Worm (Caenorhabditis elegans): ENCODE results near the gene srh-111.

DNA sequence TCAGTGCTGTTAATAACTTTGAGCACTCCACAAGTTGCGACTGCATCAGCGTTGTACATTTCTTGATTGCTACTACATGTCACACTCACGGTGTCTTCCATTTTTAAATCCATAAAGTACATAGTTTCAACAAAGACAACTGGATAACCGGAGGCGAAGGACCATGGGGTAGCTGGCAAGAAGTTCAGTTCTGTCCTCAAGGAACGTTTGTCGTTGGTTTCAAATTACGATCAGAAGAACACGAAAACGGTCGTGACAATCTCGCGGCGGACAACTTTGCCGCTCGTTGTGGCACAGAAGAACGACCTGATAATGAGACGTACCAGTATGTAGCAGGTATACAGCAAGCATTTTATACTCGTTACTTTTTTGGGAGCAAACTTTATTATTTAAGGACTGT is 47.7 kb upstream of the srh-111 start, which contains the start of gene C18D4.3:
- TF ChIP-seq skn-1 (tag; optimal IDR thresholded peaks at IDR 0.05) (no peak), sptf-1 (tag; optimal IDR thresholded peaks at IDR 0.05) (no peak), nhr-11 (tag; optimal IDR thresholded peaks at IDR 0.05) (no peak), elt-3 (tag; optimal IDR thresholded peaks at IDR 0.05) (no peak), jun-1 (tag; optimal IDR thresholded peaks at IDR 0.05) (no peak), sox-4 (tag; optimal IDR thresholded peaks at IDR 0.05) (no peak), fkh-4 (tag; optimal IDR thresholded peaks at IDR 0.05; ENCODE audit: borderline replicate concordance) (no peak), nhr-90 (tag; optimal IDR thresholded peaks at IDR 0.05; ENCODE audit: poor library complexity) (no peak), lsy-2 (tag; optimal IDR thresholded peaks at IDR 0.05) (no peak), snpc-4 (tag; optimal IDR thresholded peaks at IDR 0.05) (no peak)
